Fruit fly (Drosophila melanogaster) whole organism, embryonic: ENCODE data around the gene nAChRalpha7.

ENCODE experiments used
- Ada2b ChIP-seq: fragments of 200-800 bp; sonication (Bioruptor generic); IDR thresholded peaks from 2 replicates; pipeline ENCODE4 v1.3.6; 2022; ENCODE audit warnings: missing biosample characterization, missing genetic modification characterization
- BEAF-32 ChIP-seq: fragments of 200-800 bp; sonication (Bioruptor generic); optimal IDR thresholded peaks from 3 replicates; lab custom pipeline; 2017; ENCODE audit warnings: missing biosample characterization, missing genetic modification characterization, mild to moderate bottlenecking, moderate library complexity, missing genetic modification reagents
- CG10654 ChIP-seq: fragments of 200-800 bp; sonication (Bioruptor generic); optimal IDR thresholded peaks from 2 replicates; lab custom pipeline; 2016; ENCODE audit warnings: missing biosample characterization, missing genetic modification characterization
- CG11456 ChIP-seq: fragments of 200-800 bp; sonication (Bioruptor generic); IDR thresholded peaks from 3 replicates; pipeline ENCODE4 v1.3.6; 2022; ENCODE audit warnings: missing biosample characterization, missing genetic modification characterization
- CG12769 ChIP-seq: fragments of 200-800 bp; sonication (Bioruptor generic); optimal IDR thresholded peaks from 2 replicates; lab custom pipeline; 2019; ENCODE audit warnings: missing biosample characterization, mild to moderate bottlenecking, missing genetic modification characterization, moderate library complexity
- CG13123 ChIP-seq: fragments of 200-800 bp; sonication (Bioruptor generic); optimal IDR thresholded peaks from 2 replicates; lab custom pipeline; 2016; ENCODE audit warnings: missing biosample characterization, missing genetic modification characterization
- CG13624 ChIP-seq: fragments of 200-800 bp; sonication (Bioruptor generic); optimal IDR thresholded peaks from 2 replicates; lab custom pipeline; 2016; ENCODE audit warnings: missing biosample characterization, missing genetic modification characterization
- CG14050 ChIP-seq: fragments of 200-800 bp; sonication (Bioruptor generic); IDR thresholded peaks from 3 replicates; pipeline ENCODE4 v1.3.6; 2022; ENCODE audit warnings: missing biosample characterization, missing genetic modification characterization
- CG14441 ChIP-seq: fragments of 200-800 bp; sonication (Bioruptor generic); IDR thresholded peaks from 2 replicates; pipeline ENCODE4 v1.3.6; 2022; ENCODE audit warnings: missing biosample characterization, missing genetic modification characterization
- CG14710 ChIP-seq: fragments of 200-800 bp; sonication (Bioruptor generic); optimal IDR thresholded peaks from 3 replicates; lab custom pipeline; 2019; ENCODE audit warnings: missing biosample characterization, mild to moderate bottlenecking, missing genetic modification characterization, moderate library complexity
- CG15011 ChIP-seq: fragments of 200-800 bp; sonication (Bioruptor generic); optimal IDR thresholded peaks from 3 replicates; lab custom pipeline; 2018; ENCODE audit warnings: missing biosample characterization, mild to moderate bottlenecking, missing genetic modification characterization
- CG15696 ChIP-seq: fragments of 200-800 bp; sonication (Bioruptor generic); optimal IDR thresholded peaks from 2 replicates; lab custom pipeline; 2019; ENCODE audit warnings: missing biosample characterization, mild to moderate bottlenecking, missing genetic modification characterization, moderate library complexity
- CG17612 ChIP-seq: fragments of 200-800 bp; sonication (Bioruptor generic); IDR thresholded peaks from 2 replicates; pipeline ENCODE4 v1.3.6; 2022; ENCODE audit warnings: missing biosample characterization, missing genetic modification characterization
- CG18476 ChIP-seq: fragments of 200-800 bp; sonication (Bioruptor generic); optimal IDR thresholded peaks from 2 replicates; lab custom pipeline; 2016; ENCODE audit warnings: missing biosample characterization, mild to moderate bottlenecking, missing genetic modification characterization
- CG2199 ChIP-seq: fragments of 200-800 bp; sonication (Bioruptor generic); IDR thresholded peaks from 3 replicates; pipeline ENCODE4 v1.3.6; 2022; ENCODE audit warnings: missing biosample characterization, missing genetic modification characterization
- CG30403 ChIP-seq: fragments of 200-800 bp; sonication (Bioruptor generic); optimal IDR thresholded peaks from 3 replicates; lab custom pipeline; 2016; ENCODE audit warnings: missing biosample characterization, missing genetic modification characterization
- CG4424 ChIP-seq: fragments of 200-800 bp; sonication (Bioruptor generic); optimal IDR thresholded peaks from 3 replicates; lab custom pipeline; 2016; ENCODE audit warnings: missing biosample characterization, missing genetic modification characterization
- CG4617 ChIP-seq: fragments of 200-800 bp; sonication (Bioruptor generic); optimal IDR thresholded peaks from 3 replicates; lab custom pipeline; 2016; ENCODE audit warnings: missing biosample characterization, missing genetic modification characterization, borderline replicate concordance
- CG8290 ChIP-seq, 3 experiments: fragments of 200-800 bp; sonication (Bioruptor generic); optimal IDR thresholded peaks; 2 replicates each; lab custom pipeline; 2016 to 2019; ENCODE audit warnings: missing biosample characterization in 3 of 3, missing genetic modification characterization in 3 of 3, mild to moderate bottlenecking in 2 of 3, moderate library complexity in 1 of 3
- Chrac-16 ChIP-seq: fragments of 200-800 bp; sonication (Bioruptor generic); optimal IDR thresholded peaks from 3 replicates; lab custom pipeline; 2016; ENCODE audit warnings: missing biosample characterization, missing genetic modification characterization
- Dip2 ChIP-seq: fragments of 200-800 bp; sonication (Bioruptor generic); IDR thresholded peaks from 2 replicates; pipeline ENCODE4 v1.3.6; 2022; ENCODE audit warnings: missing biosample characterization, missing genetic modification characterization
- H15 ChIP-seq: fragments of 200-800 bp; sonication (Bioruptor generic); IDR thresholded peaks from 3 replicates; pipeline ENCODE4 v1.3.6; 2022; ENCODE audit warnings: missing biosample characterization, missing genetic modification characterization
- H2.0 ChIP-seq: fragments of 200-800 bp; sonication (Bioruptor generic); IDR thresholded peaks from 2 replicates; pipeline ENCODE4 v1.3.6; 2022; ENCODE audit warnings: missing biosample characterization, missing genetic modification characterization
- HLH3B ChIP-seq: fragments of 200-800 bp; sonication (Bioruptor generic); IDR thresholded peaks from 2 replicates; pipeline ENCODE4 v1.3.6; 2022; ENCODE audit warnings: missing biosample characterization, missing genetic modification characterization
- Hr39 ChIP-seq: fragments of >200 bp; optimal IDR thresholded peaks from 2 replicates; lab custom pipeline; 2017
- Max ChIP-seq: fragments of 200-800 bp; sonication (Bioruptor generic); optimal IDR thresholded peaks from 2 replicates; lab custom pipeline; 2016; ENCODE audit warnings: missing biosample characterization, mild to moderate bottlenecking, missing genetic modification characterization
- NK7.1 ChIP-seq: fragments of 200-800 bp; sonication (Bioruptor generic); optimal IDR thresholded peaks from 3 replicates; lab custom pipeline; 2016; ENCODE audit warnings: missing biosample characterization, missing genetic modification characterization
- Neu2 ChIP-seq: fragments of 200-800 bp; sonication (Bioruptor generic); optimal IDR thresholded peaks from 3 replicates; lab custom pipeline; 2016; ENCODE audit warnings: missing biosample characterization, missing genetic modification characterization, borderline replicate concordance
- Stat92E ChIP-seq, 3 experiments: fragments of >200 bp in 2 of 3; fragments of 200-800 bp in 1 of 3; sonication (Bioruptor generic) in 1 of 3; optimal IDR thresholded peaks; 2 replicates each; lab custom pipeline; 2017 to 2019; ENCODE audit warnings: missing biosample characterization in 3 of 3, missing genetic modification characterization in 3 of 3, mild to moderate bottlenecking in 1 of 3, moderate library complexity in 1 of 3
- Vsx1 ChIP-seq: fragments of 200-800 bp; sonication (Bioruptor generic); optimal IDR thresholded peaks from 2 replicates; lab custom pipeline; 2017; ENCODE audit warnings: missing biosample characterization, mild to moderate bottlenecking, missing genetic modification characterization, missing genetic modification reagents
- Xrp1 ChIP-seq: fragments of 200-800 bp; sonication (Bioruptor generic); IDR thresholded peaks from 2 replicates; pipeline ENCODE4 v1.3.6; 2022; ENCODE audit warnings: missing biosample characterization, missing genetic modification characterization
- ato ChIP-seq: fragments of 200-800 bp; sonication (Bioruptor generic); IDR thresholded peaks from 2 replicates; pipeline ENCODE4 v1.3.6; 2022; ENCODE audit warnings: missing biosample characterization, missing genetic modification characterization; ENCODE audit not compliant: partially characterized antibody
- bab2 ChIP-seq: fragments of 200-800 bp; sonication (Bioruptor generic); optimal IDR thresholded peaks from 2 replicates; lab custom pipeline; 2016; ENCODE audit warnings: missing biosample characterization, missing genetic modification characterization
- bcd ChIP-seq: fragments of 200-800 bp; sonication (Bioruptor generic); optimal IDR thresholded peaks from 2 replicates; lab custom pipeline; 2017; ENCODE audit warnings: missing biosample characterization, mild to moderate bottlenecking, missing genetic modification characterization
- dpn ChIP-seq, 2 experiments: fragments of 200-800 bp; sonication (Bioruptor generic); optimal IDR thresholded peaks; 3 replicates each; lab custom pipeline; 2016; ENCODE audit warnings: missing biosample characterization in 2 of 2, missing genetic modification characterization in 2 of 2
- ftz-f1 ChIP-seq: fragments of 200-800 bp; sonication (Bioruptor generic); optimal IDR thresholded peaks from 2 replicates; lab custom pipeline; 2016; ENCODE audit warnings: missing biosample characterization, missing genetic modification characterization
- h ChIP-seq: fragments of >200 bp; optimal IDR thresholded peaks from 2 replicates; lab custom pipeline; 2017
- pan ChIP-seq, 4 experiments: fragments of >200 bp in 3 of 4; fragments of 200-800 bp in 1 of 4; sonication (Bioruptor generic) in 1 of 4; optimal IDR thresholded peaks in 3 of 4; IDR thresholded peaks in 1 of 4; 2 replicates each; pipeline versions ENCODE4 v1.3.6 to Lab custom; 2017 to 2022; ENCODE audit warnings: missing biosample characterization in 2 of 4, missing genetic modification characterization in 2 of 4, mixed read lengths in 1 of 4
- phol ChIP-seq: fragments of 200-800 bp; sonication (Bioruptor generic); optimal IDR thresholded peaks from 3 replicates; lab custom pipeline; 2018; ENCODE audit warnings: missing biosample characterization, mild to moderate bottlenecking, missing genetic modification characterization, moderate library complexity
- psq ChIP-seq: fragments of 200-800 bp; sonication (Bioruptor generic); optimal IDR thresholded peaks from 2 replicates; lab custom pipeline; 2017; ENCODE audit warnings: missing biosample characterization, missing genetic modification characterization
- sens ChIP-seq: fragments of 200-800 bp; sonication (Bioruptor generic); peaks from one replicate; lab custom pipeline; 2016; ENCODE audit warnings: missing biosample characterization, missing genetic modification characterization
- sim ChIP-seq: fragments of 200-800 bp; sonication (Bioruptor generic); IDR thresholded peaks from 2 replicates; pipeline ENCODE4 v1.3.6; 2022; ENCODE audit warnings: missing biosample characterization, missing genetic modification characterization
- sqz ChIP-seq: fragments of 200-800 bp; sonication (Bioruptor generic); optimal IDR thresholded peaks from 3 replicates; lab custom pipeline; 2018; ENCODE audit warnings: missing biosample characterization, mild to moderate bottlenecking, missing genetic modification characterization
- tio ChIP-seq: fragments of 200-800 bp; sonication (Bioruptor generic); optimal IDR thresholded peaks from 2 replicates; lab custom pipeline; 2017; ENCODE audit warnings: missing biosample characterization, missing genetic modification characterization, inconsistent platforms
- trem ChIP-seq: fragments of 200-800 bp; optimal IDR thresholded peaks from 3 replicates; lab custom pipeline; 2019; ENCODE audit warnings: missing biosample characterization, mild to moderate bottlenecking, missing genetic modification characterization, moderate library complexity
- unc-4 ChIP-seq: fragments of 200-800 bp; sonication (Bioruptor generic); IDR thresholded peaks from 2 replicates; pipeline ENCODE4 v1.3.6; 2022; ENCODE audit warnings: missing biosample characterization, missing genetic modification characterization; ENCODE audit not compliant: partially characterized antibody
- yki ChIP-seq: fragments of >200 bp; optimal IDR thresholded peaks from 3 replicates; lab custom pipeline; 2018
- z ChIP-seq: fragments of 200-800 bp; sonication (Bioruptor generic); IDR thresholded peaks from 3 replicates; pipeline ENCODE4 v1.3.6; 2022; ENCODE audit warnings: missing biosample characterization, missing genetic modification characterization

Gene nAChRalpha7

DNA sequence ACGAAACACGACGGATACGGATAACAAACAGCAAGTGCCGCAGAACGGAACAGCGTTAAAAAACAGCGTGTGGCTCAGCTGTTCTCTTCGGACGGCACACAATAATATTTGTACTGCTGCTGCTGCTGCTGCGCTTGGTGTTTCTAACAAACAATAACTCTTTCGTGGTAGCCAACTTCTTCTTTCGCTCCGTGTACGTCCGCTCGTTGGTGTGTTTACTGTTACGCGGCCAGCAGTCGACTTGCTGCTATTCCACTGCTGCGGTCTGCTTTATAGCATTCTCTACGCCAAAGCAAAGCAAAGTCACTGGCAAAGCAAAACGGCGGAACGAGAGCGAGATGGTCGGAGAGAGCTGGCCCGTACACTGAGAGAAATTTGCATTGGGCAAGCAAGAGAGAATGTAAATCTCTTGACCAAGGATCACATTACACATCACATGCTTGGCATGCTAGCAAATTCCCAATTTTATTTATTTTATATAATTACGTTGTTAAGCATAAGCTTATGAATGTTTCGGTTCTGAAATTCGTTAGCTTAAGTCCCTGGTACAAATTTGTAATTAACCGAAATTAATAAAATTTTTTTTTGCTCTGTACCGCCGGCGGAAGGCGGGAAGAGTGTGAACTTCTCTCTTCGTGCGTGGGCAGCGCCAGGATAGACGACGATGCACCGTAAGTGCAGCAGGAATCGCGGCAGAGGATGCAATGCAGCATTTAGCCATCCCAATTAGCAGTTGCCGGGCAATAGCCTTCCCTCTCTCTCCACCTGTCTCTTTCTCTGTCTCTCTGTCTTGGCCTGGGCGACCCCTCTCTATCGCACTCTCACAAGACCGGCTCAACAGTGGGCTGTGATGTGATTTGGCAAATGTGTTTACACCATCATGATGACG lies 26.2 kb downstream of the nAChRalpha7 start, which contains the start of gene out (continued):
- peak; percentile 88 for TF ChIP-seq CG12769 (tag; lab: Kevin White, UChicago)
- TF ChIP-seq yki = peak; percentile 24
- peak; percentile 78 for TF ChIP-seq bab2 (GFP tag; lab: Kevin White, UChicago)
- peak; percentile 95 for TF ChIP-seq CG14441
- TF ChIP-seq CG4424 (GFP tag; lab: Kevin White, UChicago) = peak; percentile 93
- peak; percentile 73 for TF ChIP-seq NK7.1 (GFP tag; lab: Kevin White, UChicago)
- TF ChIP-seq Chrac-16 (GFP tag; lab: Kevin White, UChicago) = peak; percentile 94
- TF ChIP-seq CG15011 = peak; percentile 89
- TF ChIP-seq Dip2 (GFP tag; lab: Robert Waterston, UW) = peak; percentile 66
- TF ChIP-seq ato = 0 out of 2 replicates have a peak, but pooled peaks have one; percentile 29
- TF ChIP-seq CG4617 (GFP tag; lab: Kevin White, UChicago) = peak; percentile 88
- TF ChIP-seq Max (GFP tag; lab: Kevin White, UChicago) = peak; percentile 93
- TF ChIP-seq H15 = peak; percentile 92
- TF ChIP-seq CG13624 (GFP tag; lab: Kevin White, UChicago) = peak; percentile 76
- TF ChIP-seq psq (GFP tag; lab: Kevin White, UChicago) = peak; percentile 80
- peak; percentile 87 for TF ChIP-seq trem (tag; lab: Kevin White, UChicago)
- peak; percentile 33 for TF ChIP-seq ftz-f1
- TF ChIP-seq dpn (GFP tag; optimal IDR thresholded peaks at IDR 0.05; lab: Kevin White, UChicago) = peak; percentile 90
- TF ChIP-seq CG14050 = peak; percentile 91
- peak in 1 of 3 experiments; percentile 69 for TF ChIP-seq Stat92E (GFP tag; optimal IDR thresholded peaks at IDR 0.05; lab: Kevin White, UChicago)
- TF ChIP-seq Neu2 (GFP tag; lab: Kevin White, UChicago) = no peak
- peak; percentile 88 for TF ChIP-seq sqz (GFP tag; lab: Kevin White, UChicago)
- TF ChIP-seq CG17612 (GFP tag; lab: Robert Waterston, UW) = peak; percentile 78
- peak; percentile 71 for TF ChIP-seq CG8290 (GFP tag; optimal IDR thresholded peaks at IDR 0.05; lab: Kevin White, UChicago)
- TF ChIP-seq CG8290 (tag; optimal IDR thresholded peaks at IDR 0.05; lab: Kevin White, UChicago) = peak; percentile 59 to 76
- TF ChIP-seq CG13123 (GFP tag; lab: Kevin White, UChicago) = peak; percentile 77
- peak; percentile 97 for TF ChIP-seq sens (GFP tag; lab: Kevin White, UChicago)
- peak; percentile 91 for TF ChIP-seq CG11456 (GFP tag; lab: Robert Waterston, UW)
- peak; percentile 76 for TF ChIP-seq sim
- peak; percentile 94 for TF ChIP-seq CG14710
- TF ChIP-seq bcd (GFP tag; lab: Kevin White, UChicago) = peak; percentile 95
- TF ChIP-seq unc-4 (GFP tag; lab: Robert Waterston, UW) = no peak
- no peak for TF ChIP-seq h (lab: Kevin White, UChicago)
- no peak for TF ChIP-seq Hr39
- peak; percentile 89 for TF ChIP-seq H2.0 (GFP tag; lab: Robert Waterston, UW)
- peak; percentile 93 for TF ChIP-seq Vsx1 (GFP tag; lab: Kevin White, UChicago)
- peak; percentile 91 for TF ChIP-seq Ada2b (GFP tag; lab: Robert Waterston, UW)
- peak; percentile 93 for TF ChIP-seq tio (GFP tag; lab: Kevin White, UChicago)
- peak; percentile 95 for TF ChIP-seq CG15696 (tag; lab: Kevin White, UChicago)
- TF ChIP-seq HLH3B (GFP tag; lab: Robert Waterston, UW) = peak; percentile 92
- TF ChIP-seq phol (tag; lab: Kevin White, UChicago) = peak; percentile 94
- TF ChIP-seq CG10654 (GFP tag; lab: Kevin White, UChicago) = peak; percentile 90
- TF ChIP-seq CG30403 (GFP tag; lab: Kevin White, UChicago) = peak; percentile 96
- TF ChIP-seq CG2199 (GFP tag; lab: Robert Waterston, UW) = 0 out of 3 replicates have a peak, but pooled peaks have one; percentile 51
- TF ChIP-seq BEAF-32 (GFP tag; lab: Kevin White, UChicago) = peak; percentile 9
- TF ChIP-seq Xrp1 (GFP tag; lab: Robert Waterston, UW) = peak; percentile 97
- TF ChIP-seq z (GFP tag; lab: Robert Waterston, UW) = no peak
- peak; percentile 92 for TF ChIP-seq CG18476 (GFP tag; lab: Kevin White, UChicago)
- no peak for TF ChIP-seq pan (optimal IDR thresholded peaks at IDR 0.05; lab: Kevin White, UChicago)
- TF ChIP-seq pan (GFP tag; optimal IDR thresholded peaks at IDR 0.05 in 1 of 2, IDR thresholded peaks at IDR 0.05 in 1 of 2) = peak in 1 of 2 experiments; percentile 95
